Worm (Caenorhabditis elegans) whole organism, young adult: ENCODE results near the gene C35A5.5.

ENCODE experiments used
- F52B5.7 ChIP-seq: sonication (generic microtip); optimal IDR thresholded peaks from 2 replicates; lab custom pipeline; 2016; ENCODE audit warnings: mild to moderate bottlenecking, missing genetic modification characterization, missing compliant biosample characterization
- Y53F4B.3 ChIP-seq: fragments of 200-800 bp; sonication (Bioruptor generic); IDR thresholded peaks from 2 replicates; pipeline ENCODE4 v1.3.6; 2022; ENCODE audit warnings: missing genetic modification reagents, missing genetic modification characterization, missing compliant biosample characterization
- Y95B8A.8 ChIP-seq: fragments of 200-800 bp; sonication (Bioruptor generic); IDR thresholded peaks from 2 replicates; pipeline ENCODE4 v1.3.6; 2022; ENCODE audit warnings: missing genetic modification reagents, missing genetic modification characterization, missing compliant biosample characterization
- ama-1 ChIP-seq, 3 experiments: fragments of 150-350 bp in 1 of 3; sonication (generic microtip) in 2 of 3; optimal IDR thresholded peaks; 2 replicates each; lab custom pipeline; 2014 to 2018; ENCODE audit warnings: missing biosample characterization in 2 of 3, missing genetic modification characterization in 2 of 3, missing genetic modification reagents in 2 of 3
- attf-5 ChIP-seq: fragments of 200-800 bp; sonication (Bioruptor generic); optimal IDR thresholded peaks from 2 replicates; lab custom pipeline; 2018; ENCODE audit warnings: mild to moderate bottlenecking, missing genetic modification characterization, missing compliant biosample characterization
- ceh-27 ChIP-seq: fragments of 200-800 bp; sonication (Bioruptor generic); optimal IDR thresholded peaks from 2 replicates; lab custom pipeline; 2018; ENCODE audit warnings: mild to moderate bottlenecking, missing genetic modification characterization, moderate library complexity, missing compliant biosample characterization
- lag-1 ChIP-seq: fragments of 200-800 bp; sonication (Bioruptor generic); IDR thresholded peaks from 2 replicates; pipeline ENCODE4 v1.3.6; 2022; ENCODE audit warnings: missing genetic modification reagents, missing genetic modification characterization, missing compliant biosample characterization
- lin-35 ChIP-seq, 3 experiments: fragments of 150-350 bp in 2 of 3; sonication (generic microtip) in 1 of 3; optimal IDR thresholded peaks; 2 replicates each; lab custom pipeline; 2014 to 2018; ENCODE audit warnings: missing biosample characterization in 3 of 3, missing genetic modification characterization in 3 of 3, missing genetic modification reagents in 3 of 3
- mcd-1 ChIP-seq: fragments of 200-800 bp; sonication (Bioruptor generic); IDR thresholded peaks from 2 replicates; pipeline ENCODE4 v1.3.6; 2022; ENCODE audit warnings: missing genetic modification reagents, missing genetic modification characterization, missing compliant biosample characterization
- nhr-120 ChIP-seq: fragments of 200-800 bp; sonication (Bioruptor generic); IDR thresholded peaks from 2 replicates; pipeline ENCODE4 v1.3.6; 2022; ENCODE audit warnings: missing genetic modification characterization, missing compliant biosample characterization
- nhr-90 ChIP-seq: sonication (generic microtip); optimal IDR thresholded peaks from 2 replicates; lab custom pipeline; 2016; ENCODE audit warnings: missing genotype, mild to moderate bottlenecking, missing genetic modification characterization, missing compliant biosample characterization
- somi-1 ChIP-seq: fragments of 200-800 bp; sonication (Bioruptor generic); optimal IDR thresholded peaks from 2 replicates; lab custom pipeline; 2018; ENCODE audit warnings: mild to moderate bottlenecking, missing genetic modification characterization, missing compliant biosample characterization
- unc-130 ChIP-seq: sonication (generic microtip); optimal IDR thresholded peaks from 2 replicates; lab custom pipeline; 2016; ENCODE audit warnings: missing genetic modification reagents, missing genetic modification characterization, missing compliant biosample characterization
- ztf-28 ChIP-seq: fragments of 200-800 bp; sonication (Bioruptor generic); IDR thresholded peaks from 2 replicates; pipeline ENCODE4 v1.3.6; 2022; ENCODE audit warnings: missing genetic modification reagents, missing genetic modification characterization, missing compliant biosample characterization

ce11 chrV:10467659-10468058 is 38.0 kb upstream of the C35A5.5 start:
- TF ChIP-seq nhr-90 (tag; lab: Kevin White, UChicago) (no peak), Y95B8A.8 (no peak), ama-1 (optimal IDR thresholded peaks at IDR 0.05; lab: Kevin White, UChicago) (no peak), ama-1 (GFP tag; optimal IDR thresholded peaks at IDR 0.05; lab: Kevin White, UChicago) (no peak), ztf-28 (no peak), unc-130 (GFP tag; lab: Kevin White, UChicago) (no peak), ceh-27 (GFP tag; lab: Kevin White, UChicago) (no peak), F52B5.7 (tag; lab: Kevin White, UChicago) (no peak), nhr-120 (GFP tag; lab: Robert Waterston, UW) (no peak), lin-35 (GFP tag; optimal IDR thresholded peaks at IDR 0.05; lab: Kevin White, UChicago) (no peak), somi-1 (no peak), Y53F4B.3 (no peak), attf-5 (no peak), mcd-1 (GFP tag; lab: Robert Waterston, UW) (no peak), lag-1 (no peak)
